Fruit fly (Drosophila melanogaster) whole organism, prepupa: ENCODE data around the gene CG16959.

Experiments used
- CG3032 ChIP-seq: fragments of 200-800 bp; optimal IDR thresholded peaks from 2 replicates; lab custom pipeline; 2019; ENCODE audit warnings: missing biosample characterization, mild to moderate bottlenecking, missing genetic modification characterization, moderate library complexity
- CG34406 ChIP-seq: fragments of 200-800 bp; sonication (Bioruptor generic); optimal IDR thresholded peaks from 3 replicates; lab custom pipeline; 2016; ENCODE audit warnings: missing biosample characterization, missing genetic modification characterization
- CG6276 ChIP-seq: fragments of 200-800 bp; sonication (Bioruptor generic); optimal IDR thresholded peaks from 2 replicates; lab custom pipeline; 2017; ENCODE audit warnings: missing biosample characterization, mild to moderate bottlenecking, missing genetic modification characterization
- CG6808 ChIP-seq: fragments of 200-800 bp; sonication (Bioruptor generic); optimal IDR thresholded peaks from 3 replicates; lab custom pipeline; 2017; ENCODE audit warnings: missing biosample characterization, missing genetic modification characterization, mild to moderate bottlenecking, moderate library complexity, missing genetic modification reagents
- CG6854 ChIP-seq: fragments of 200-800 bp; sonication (Bioruptor generic); optimal IDR thresholded peaks from 2 replicates; lab custom pipeline; 2017; ENCODE audit warnings: missing biosample characterization, mild to moderate bottlenecking, missing genetic modification characterization
- Ets21C ChIP-seq: fragments of 200-800 bp; sonication (Bioruptor generic); optimal IDR thresholded peaks from 3 replicates; lab custom pipeline; 2016; ENCODE audit warnings: missing biosample characterization, missing genetic modification characterization
- Hr39 ChIP-seq: fragments of 200-800 bp; sonication (Bioruptor generic); optimal IDR thresholded peaks from 2 replicates; lab custom pipeline; 2016; ENCODE audit warnings: missing biosample characterization, missing genetic modification characterization
- Lpt ChIP-seq: fragments of 200-800 bp; sonication (Bioruptor generic); optimal IDR thresholded peaks from 3 replicates; lab custom pipeline; 2016; ENCODE audit warnings: missing biosample characterization, missing genetic modification characterization
- Smox ChIP-seq: fragments of 200-800 bp; sonication (Bioruptor generic); optimal IDR thresholded peaks from 3 replicates; lab custom pipeline; 2016; ENCODE audit warnings: missing biosample characterization, missing genetic modification characterization
- Sox15 ChIP-seq: fragments of 200-800 bp; sonication (Bioruptor generic); optimal IDR thresholded peaks from 3 replicates; lab custom pipeline; 2016; ENCODE audit warnings: missing biosample characterization, missing genetic modification characterization
- achi ChIP-seq: fragments of 200-800 bp; sonication (Bioruptor generic); optimal IDR thresholded peaks from 3 replicates; lab custom pipeline; 2016; ENCODE audit warnings: missing biosample characterization, missing genetic modification characterization
- dac ChIP-seq: fragments of 200-800 bp; sonication (Bioruptor generic); optimal IDR thresholded peaks from 2 replicates; lab custom pipeline; 2017; ENCODE audit warnings: missing biosample characterization, mild to moderate bottlenecking, missing genetic modification characterization
- lz ChIP-seq: fragments of 200-800 bp; sonication (Bioruptor generic); optimal IDR thresholded peaks from 3 replicates; lab custom pipeline; 2016; ENCODE audit warnings: missing biosample characterization, missing genetic modification characterization

DNA sequence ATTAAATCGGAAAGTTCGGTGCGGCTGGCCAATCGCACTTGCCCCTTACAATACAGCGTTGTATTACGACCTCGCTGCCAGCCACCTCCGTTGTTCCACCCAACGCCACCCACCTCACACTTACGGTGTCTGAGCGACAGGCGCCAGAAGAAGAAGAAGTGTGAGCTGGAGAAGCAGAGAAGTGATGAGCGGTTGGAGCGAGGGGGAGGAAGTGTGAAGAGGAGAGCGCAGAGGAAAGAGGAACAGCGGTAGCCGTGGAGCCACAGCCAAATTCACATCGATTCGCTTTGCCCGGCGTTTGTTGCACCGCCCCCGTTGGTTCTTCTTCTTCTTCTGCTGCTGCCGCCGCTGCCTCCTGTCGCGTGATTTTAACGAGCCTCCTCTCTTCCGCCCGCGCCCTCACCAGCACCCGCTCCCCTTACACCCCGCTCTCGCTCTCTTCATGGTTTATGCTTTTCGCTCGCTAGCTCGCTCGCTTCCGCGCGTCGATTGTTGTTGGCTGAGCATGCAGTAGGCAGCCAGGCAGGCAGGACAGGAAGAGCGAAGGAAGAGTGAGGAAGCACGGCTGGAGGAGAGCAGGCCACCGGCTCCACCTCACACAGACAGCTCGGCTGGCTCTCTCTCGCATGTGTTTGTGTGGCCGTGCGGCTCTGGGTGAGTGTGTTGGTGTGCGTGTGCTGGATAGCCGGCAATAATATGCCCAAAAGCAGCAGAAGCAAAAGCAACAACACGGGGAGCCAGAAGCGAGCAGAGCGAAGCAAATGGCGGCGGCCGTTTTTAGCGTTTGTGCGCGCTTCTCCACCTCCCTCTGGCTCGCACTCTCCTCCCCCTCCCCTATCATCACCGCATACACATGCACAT lies 20.9 kb downstream of the CG16959 start:
- TF ChIP-seq CG3032 (tag; lab: Kevin White, UChicago) = peak; percentile 2
- TF ChIP-seq lz (GFP tag; lab: Kevin White, UChicago) = no peak
- TF ChIP-seq dac = no peak
- no peak for TF ChIP-seq CG6808 (GFP tag; lab: Kevin White, UChicago)
- no peak for TF ChIP-seq Ets21C
- no peak for TF ChIP-seq Sox15 (GFP tag; lab: Kevin White, UChicago)
- no peak for TF ChIP-seq Hr39 (GFP tag; lab: Kevin White, UChicago)
- peak; percentile 37 for TF ChIP-seq Lpt
- no peak for TF ChIP-seq CG6276 (GFP tag; lab: Kevin White, UChicago)
- TF ChIP-seq Smox (GFP tag; lab: Kevin White, UChicago) = no peak
- TF ChIP-seq CG34406 (GFP tag; lab: Kevin White, UChicago) = peak; percentile 10
- TF ChIP-seq achi (GFP tag; lab: Kevin White, UChicago) = no peak
- TF ChIP-seq CG6854 = peak; percentile 99
